1 fruit fly cellular context compared by ENCODE assay signal in the genomic region with DNA sequence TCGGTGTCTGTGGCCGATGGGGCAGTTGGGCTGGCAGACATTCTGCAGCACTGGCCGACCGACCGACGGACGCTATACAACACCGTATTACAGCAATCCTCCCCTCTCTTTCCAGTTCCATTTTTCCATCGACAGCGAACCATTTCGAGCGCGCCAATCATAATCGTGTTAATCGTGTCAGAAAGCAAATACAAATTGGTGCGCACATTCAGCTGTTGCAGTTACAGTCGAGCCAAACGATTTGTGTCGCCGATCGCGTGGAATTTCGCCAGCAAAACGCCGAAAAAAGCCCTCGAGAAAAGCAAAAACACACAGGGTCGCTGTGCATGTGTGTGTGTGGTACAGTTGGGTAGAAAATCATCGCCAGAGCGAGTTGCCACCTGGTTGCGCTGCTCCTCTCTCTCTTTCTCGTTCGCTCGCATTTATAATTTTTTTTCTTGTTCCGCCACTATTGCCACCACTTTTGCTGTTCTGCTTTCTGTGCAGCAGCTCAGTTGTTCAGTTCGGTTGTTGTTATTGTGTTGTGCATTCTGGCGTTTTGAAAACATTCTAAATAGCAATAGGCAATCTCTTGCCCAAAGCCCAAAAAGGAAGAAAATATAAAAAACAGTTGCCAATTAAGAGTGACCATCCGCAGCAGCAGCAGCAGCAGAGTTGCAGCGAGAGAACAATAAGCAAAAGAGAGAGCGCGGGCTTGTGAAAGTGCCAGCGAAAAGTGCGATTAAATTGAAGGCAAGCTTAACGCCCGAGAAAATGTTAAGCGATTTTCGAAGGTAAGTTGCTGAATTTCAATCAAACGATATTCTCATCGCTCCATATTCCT.
TF ChIP-seq lines count a peak whose summit lies in the region.

A gene (plus strand): TSS at position 104 of the 823 bp plus-strand sequence.

TF ChIP-seq in whole organism, embryonic, 481 proteins besides CTCF, POLR2A, EP300 and RAD21 (continued from another document and continues in another):
- no peak for TF ChIP-seq CG9609 (GFP tag; optimal IDR thresholded peaks at IDR 0.05; lab: Kevin White, UChicago)
- TF ChIP-seq yki (optimal IDR thresholded peaks at IDR 0.05; lab: Kevin White, UChicago), result no peak
- no peak for TF ChIP-seq CG4360 (GFP tag; IDR thresholded peaks at IDR 0.05; lab: Robert Waterston, UW)
- peak; percentile 48 for TF ChIP-seq Sin3A (optimal IDR thresholded peaks at IDR 0.05; lab: Kevin White, UChicago)
- no peak for TF ChIP-seq gt (GFP tag; IDR thresholded peaks at IDR 0.05; lab: Robert Waterston, UW)
- TF ChIP-seq CG10147 (GFP tag; optimal IDR thresholded peaks at IDR 0.05; lab: Kevin White, UChicago), result no peak
- peak; percentile 1 for TF ChIP-seq CG1603 (tag; optimal IDR thresholded peaks at IDR 0.05; lab: Kevin White, UChicago)
- TF ChIP-seq CG34422 (GFP tag; IDR thresholded peaks at IDR 0.05; lab: Robert Waterston, UW), result no peak
- TF ChIP-seq ham (GFP tag; IDR thresholded peaks at IDR 0.05; lab: Robert Waterston, UW), result no peak
- TF ChIP-seq CG1233 (GFP tag; optimal IDR thresholded peaks at IDR 0.05; lab: Kevin White, UChicago), result no peak
- TF ChIP-seq Side (GFP tag; optimal IDR thresholded peaks at IDR 0.05; lab: Kevin White, UChicago), result no peak
- TF ChIP-seq Bdp1 (GFP tag; optimal IDR thresholded peaks at IDR 0.05; lab: Kevin White, UChicago), result no peak
- TF ChIP-seq E2f1 (GFP tag; IDR thresholded peaks at IDR 0.05; lab: Robert Waterston, UW), result no peak
- TF ChIP-seq CG12219 (GFP tag; optimal IDR thresholded peaks at IDR 0.05; lab: Kevin White, UChicago), result no peak
- no peak for TF ChIP-seq Hmx (GFP tag; optimal IDR thresholded peaks at IDR 0.05; lab: Kevin White, UChicago)
- TF ChIP-seq seq (GFP tag; IDR thresholded peaks at IDR 0.05; lab: Robert Waterston, UW), result 0 out of 2 replicates have a peak, but pooled peaks have one; percentile 9
- TF ChIP-seq Pdp1 (GFP tag; optimal IDR thresholded peaks at IDR 0.05; lab: Kevin White, UChicago), result no peak
- no peak for TF ChIP-seq CG10274 (GFP tag; optimal IDR thresholded peaks at IDR 0.05; lab: Kevin White, UChicago)
- no peak for TF ChIP-seq CG11085 (GFP tag; IDR thresholded peaks at IDR 0.05; lab: Robert Waterston, UW)
- peak; percentile 66 for TF ChIP-seq CG32772 (GFP tag; IDR thresholded peaks at IDR 0.05; lab: Robert Waterston, UW)
- no peak for TF ChIP-seq eyg (GFP tag; optimal IDR thresholded peaks at IDR 0.05; lab: Kevin White, UChicago)
- no peak for TF ChIP-seq CG31224 (GFP tag; IDR thresholded peaks at IDR 0.05; lab: Robert Waterston, UW)
- no peak for TF ChIP-seq CG1602 (GFP tag; optimal IDR thresholded peaks at IDR 0.05; lab: Kevin White, UChicago)
- no peak for TF ChIP-seq Poxn (GFP tag; IDR thresholded peaks at IDR 0.05; lab: Robert Waterston, UW)
- TF ChIP-seq Gsc (GFP tag; IDR thresholded peaks at IDR 0.05; lab: Robert Waterston, UW), result no peak
- no peak for TF ChIP-seq B-H1 (GFP tag; IDR thresholded peaks at IDR 0.05; lab: Robert Waterston, UW)
- no peak for TF ChIP-seq CG11093 (GFP tag; IDR thresholded peaks at IDR 0.05; lab: Robert Waterston, UW)
- no peak for TF ChIP-seq Eip74EF (GFP tag; optimal IDR thresholded peaks at IDR 0.05; lab: Kevin White, UChicago)
- no peak for TF ChIP-seq Elba2 (GFP tag; optimal IDR thresholded peaks at IDR 0.05; lab: Kevin White, UChicago)
- TF ChIP-seq Rfx (GFP tag; IDR thresholded peaks at IDR 0.05; lab: Robert Waterston, UW), result peak; percentile 38; the same call in 1 of the 2 replicates
- TF ChIP-seq tgo (GFP tag; IDR thresholded peaks at IDR 0.05; lab: Robert Waterston, UW), result no peak
- TF ChIP-seq CG11560 (tag; IDR thresholded peaks at IDR 0.05; lab: Robert Waterston, UW), result no peak
- TF ChIP-seq maf-S (GFP tag; optimal IDR thresholded peaks at IDR 0.05; lab: Kevin White, UChicago), result no peak
- TF ChIP-seq dimm (GFP tag; IDR thresholded peaks at IDR 0.05; lab: Robert Waterston, UW), result no peak
- no peak for TF ChIP-seq emc (GFP tag; optimal IDR thresholded peaks at IDR 0.05; lab: Kevin White, UChicago)
- no peak for TF ChIP-seq CG1024 (GFP tag; IDR thresholded peaks at IDR 0.05; lab: Robert Waterston, UW)
- TF ChIP-seq gcm (GFP tag; optimal IDR thresholded peaks at IDR 0.05; lab: Kevin White, UChicago), result no peak
- no peak for TF ChIP-seq sr (GFP tag; IDR thresholded peaks at IDR 0.05; lab: Robert Waterston, UW)
- no peak for TF ChIP-seq CG10431 (GFP tag; optimal IDR thresholded peaks at IDR 0.05; lab: Kevin White, UChicago)
- TF ChIP-seq CG15601 (tag; optimal IDR thresholded peaks at IDR 0.05; lab: Kevin White, UChicago), result no peak
- TF ChIP-seq lab (GFP tag; optimal IDR thresholded peaks at IDR 0.05; lab: Kevin White, UChicago), result peak; percentile 50
- TF ChIP-seq crol (GFP tag; IDR thresholded peaks at IDR 0.05; lab: Robert Waterston, UW), result peak; percentile 63
- TF ChIP-seq CG15011 (GFP tag; optimal IDR thresholded peaks at IDR 0.05; lab: Kevin White, UChicago), result no peak
- TF ChIP-seq Med (GFP tag; lab: Kevin White, UChicago), result peak; percentile 80
- TF ChIP-seq lov (optimal IDR thresholded peaks at IDR 0.05; lab: Kevin White, UChicago), result no peak
- TF ChIP-seq lov (GFP tag; IDR thresholded peaks at IDR 0.05; lab: Robert Waterston, UW), result no peak
- TF ChIP-seq Optix (GFP tag; IDR thresholded peaks at IDR 0.05; lab: Robert Waterston, UW), result no peak
- TF ChIP-seq CG9876 (GFP tag; optimal IDR thresholded peaks at IDR 0.05; lab: Kevin White, UChicago), result no peak
- no peak for TF ChIP-seq CG13775 (GFP tag; optimal IDR thresholded peaks at IDR 0.05; lab: Kevin White, UChicago)
- TF ChIP-seq Hmr (GFP tag; optimal IDR thresholded peaks at IDR 0.05; lab: Kevin White, UChicago), result peak; percentile 55
- TF ChIP-seq CG10462 (GFP tag; optimal IDR thresholded peaks at IDR 0.05; lab: Kevin White, UChicago), result no peak
- TF ChIP-seq corto (GFP tag; optimal IDR thresholded peaks at IDR 0.05; lab: Kevin White, UChicago), result no peak
- no peak for TF ChIP-seq CG5180 (GFP tag; optimal IDR thresholded peaks at IDR 0.05; lab: Kevin White, UChicago)
- TF ChIP-seq gro (GFP tag; optimal IDR thresholded peaks at IDR 0.05; lab: Kevin White, UChicago), result no peak
- 0 out of 2 replicates have a peak, but pooled peaks have one; percentile 26 for TF ChIP-seq sna (GFP tag; IDR thresholded peaks at IDR 0.05; lab: Robert Waterston, UW; ENCODE audit: partially characterized antibody)
- no peak for TF ChIP-seq CG10209 (GFP tag; optimal IDR thresholded peaks at IDR 0.05; lab: Kevin White, UChicago)
- TF ChIP-seq CG11504 (tag; optimal IDR thresholded peaks at IDR 0.05; lab: Kevin White, UChicago), result no peak
- TF ChIP-seq her (GFP tag; optimal IDR thresholded peaks at IDR 0.05; lab: Kevin White, UChicago), result no peak
- no peak for TF ChIP-seq pan (optimal IDR thresholded peaks at IDR 0.05; lab: Kevin White, UChicago)
- TF ChIP-seq pan (GFP tag; optimal IDR thresholded peaks at IDR 0.05 in 1 of 2, IDR thresholded peaks at IDR 0.05 in 1 of 2), result no peak
- no peak for TF ChIP-seq gce (GFP tag; IDR thresholded peaks at IDR 0.05; lab: Robert Waterston, UW)
- TF ChIP-seq Fer1 (GFP tag; optimal IDR thresholded peaks at IDR 0.05; lab: Kevin White, UChicago), result peak; percentile 19
- TF ChIP-seq CG31441 (GFP tag; IDR thresholded peaks at IDR 0.05; lab: Robert Waterston, UW), result no peak
- no peak for TF ChIP-seq CG30403 (GFP tag; optimal IDR thresholded peaks at IDR 0.05; lab: Kevin White, UChicago)
- no peak for TF ChIP-seq slp2 (GFP tag; optimal IDR thresholded peaks at IDR 0.05; lab: Kevin White, UChicago)
- 0 out of 2 replicates have a peak, but pooled peaks have one; percentile 6 for TF ChIP-seq Drgx (GFP tag; IDR thresholded peaks at IDR 0.05; lab: Robert Waterston, UW)
- no peak for TF ChIP-seq h (optimal IDR thresholded peaks at IDR 0.05; lab: Kevin White, UChicago)
- TF ChIP-seq bowl (GFP tag; IDR thresholded peaks at IDR 0.05; lab: Robert Waterston, UW), result no peak
- no peak for TF ChIP-seq Gug (GFP tag; IDR thresholded peaks at IDR 0.05; lab: Robert Waterston, UW)
- TF ChIP-seq CG32532 (GFP tag; IDR thresholded peaks at IDR 0.05; lab: Robert Waterston, UW), result no peak; the same call in 1 of the 2 replicates
- no peak for TF ChIP-seq gsb (GFP tag; IDR thresholded peaks at IDR 0.05; lab: Robert Waterston, UW)
- no peak for TF ChIP-seq CG4854 (GFP tag; optimal IDR thresholded peaks at IDR 0.05; lab: Kevin White, UChicago)
- TF ChIP-seq Ada2b (GFP tag; IDR thresholded peaks at IDR 0.05; lab: Robert Waterston, UW), result no peak
- TF ChIP-seq Mes4 (GFP tag; optimal IDR thresholded peaks at IDR 0.05; lab: Kevin White, UChicago), result no peak
- no peak for TF ChIP-seq stwl (tag; optimal IDR thresholded peaks at IDR 0.05; lab: Kevin White, UChicago)
- TF ChIP-seq nerfin-2 (GFP tag; IDR thresholded peaks at IDR 0.05; lab: Robert Waterston, UW; ENCODE audit: partially characterized antibody), result no peak
- peak; percentile 8 for TF ChIP-seq Dp (GFP tag; optimal IDR thresholded peaks at IDR 0.05; lab: Kevin White, UChicago)
- no peak for TF ChIP-seq kay (GFP tag; optimal IDR thresholded peaks at IDR 0.05; lab: Kevin White, UChicago)
- no peak for TF ChIP-seq CG6654 (GFP tag; optimal IDR thresholded peaks at IDR 0.05; lab: Kevin White, UChicago)
- no peak for TF ChIP-seq CG17186 (GFP tag; optimal IDR thresholded peaks at IDR 0.05; lab: Kevin White, UChicago)
- TF ChIP-seq CG3838 (GFP tag; optimal IDR thresholded peaks at IDR 0.05; lab: Kevin White, UChicago), result no peak
- no peak for TF ChIP-seq Bteb2 (GFP tag; optimal IDR thresholded peaks at IDR 0.05; lab: Kevin White, UChicago)
- TF ChIP-seq CG12391 (tag; optimal IDR thresholded peaks at IDR 0.05; lab: Kevin White, UChicago), result no peak
- no peak for TF ChIP-seq Dip2 (GFP tag; IDR thresholded peaks at IDR 0.05; lab: Robert Waterston, UW)
- no peak for TF ChIP-seq CG9727 (GFP tag; optimal IDR thresholded peaks at IDR 0.05; lab: Kevin White, UChicago)
- TF ChIP-seq CG4424 (GFP tag; optimal IDR thresholded peaks at IDR 0.05; lab: Kevin White, UChicago), result no peak
- no peak for TF ChIP-seq Ssrp (tag; optimal IDR thresholded peaks at IDR 0.05; lab: Kevin White, UChicago)
- no peak for TF ChIP-seq ro (GFP tag; IDR thresholded peaks at IDR 0.05; lab: Robert Waterston, UW)
- TF ChIP-seq tio (GFP tag; optimal IDR thresholded peaks at IDR 0.05; lab: Kevin White, UChicago), result no peak
- TF ChIP-seq Rx (GFP tag; IDR thresholded peaks at IDR 0.05; lab: Robert Waterston, UW), result no peak
- TF ChIP-seq pros (GFP tag; optimal IDR thresholded peaks at IDR 0.05; lab: Kevin White, UChicago), result no peak
- TF ChIP-seq gem (tag; optimal IDR thresholded peaks at IDR 0.05; lab: Kevin White, UChicago), result no peak
- TF ChIP-seq nom (GFP tag; optimal IDR thresholded peaks at IDR 0.05; lab: Kevin White, UChicago), result peak; percentile 32
- no peak for TF ChIP-seq CG4707 (GFP tag; optimal IDR thresholded peaks at IDR 0.05; lab: Kevin White, UChicago)
- peak; percentile 50; the same call in 1 of the 2 replicates for TF ChIP-seq wdn (GFP tag; IDR thresholded peaks at IDR 0.05; lab: Robert Waterston, UW)
- TF ChIP-seq knrl (GFP tag; IDR thresholded peaks at IDR 0.05; lab: Robert Waterston, UW; ENCODE audit: partially characterized antibody), result no peak
- no peak for TF ChIP-seq crp (GFP tag; optimal IDR thresholded peaks at IDR 0.05; lab: Kevin White, UChicago)
- no peak for TF ChIP-seq sens-2 (GFP tag; IDR thresholded peaks at IDR 0.05; lab: Robert Waterston, UW)
- TF ChIP-seq BEAF-32 (GFP tag; optimal IDR thresholded peaks at IDR 0.05; lab: Kevin White, UChicago), result peak; percentile 46
- TF ChIP-seq fd64A (GFP tag; optimal IDR thresholded peaks at IDR 0.05; lab: Kevin White, UChicago), result no peak
- TF ChIP-seq CG18764 (GFP tag; optimal IDR thresholded peaks at IDR 0.05; lab: Kevin White, UChicago), result no peak
- no peak for TF ChIP-seq CG13123 (GFP tag; optimal IDR thresholded peaks at IDR 0.05; lab: Kevin White, UChicago)
- no peak for TF ChIP-seq en (GFP tag; optimal IDR thresholded peaks at IDR 0.05; lab: Kevin White, UChicago)
- TF ChIP-seq so (GFP tag; IDR thresholded peaks at IDR 0.05; lab: Robert Waterston, UW), result no peak
- no peak for TF ChIP-seq Atf6 (GFP tag; IDR thresholded peaks at IDR 0.05; lab: Robert Waterston, UW)
- TF ChIP-seq CG6765 (GFP tag; optimal IDR thresholded peaks at IDR 0.05; lab: Kevin White, UChicago), result no peak
- TF ChIP-seq pnt (GFP tag; optimal IDR thresholded peaks at IDR 0.05; lab: Kevin White, UChicago), result no peak
- no peak for TF ChIP-seq gsb-n (tag; optimal IDR thresholded peaks at IDR 0.05; lab: Kevin White, UChicago)
- peak; percentile 41 for TF ChIP-seq sob (GFP tag; IDR thresholded peaks at IDR 0.05; lab: Robert Waterston, UW)
- TF ChIP-seq Nf-YC (tag; optimal IDR thresholded peaks at IDR 0.05; lab: Kevin White, UChicago), result peak; percentile 34
- peak in 1 of 2 experiments; percentile 9 for TF ChIP-seq chif (GFP tag; optimal IDR thresholded peaks at IDR 0.05; lab: Kevin White, UChicago)
- no peak for TF ChIP-seq bigmax (GFP tag; optimal IDR thresholded peaks at IDR 0.05; lab: Kevin White, UChicago)
- TF ChIP-seq CG8924 (tag; optimal IDR thresholded peaks at IDR 0.05; lab: Kevin White, UChicago), result no peak
- TF ChIP-seq CG11456 (GFP tag; IDR thresholded peaks at IDR 0.05; lab: Robert Waterston, UW), result peak; percentile 39; the same call in 1 of the 3 replicates
- TF ChIP-seq CG8290 (GFP tag; optimal IDR thresholded peaks at IDR 0.05; lab: Kevin White, UChicago), result no peak
- TF ChIP-seq CG8290 (tag; optimal IDR thresholded peaks at IDR 0.05; lab: Kevin White, UChicago), result peak in 1 of 2 experiments; percentile 76
- no peak for TF ChIP-seq TFAM (GFP tag; optimal IDR thresholded peaks at IDR 0.05; lab: Kevin White, UChicago)
- TF ChIP-seq CG6175 (GFP tag; IDR thresholded peaks at IDR 0.05; lab: Robert Waterston, UW), result no peak; the same call in 2 of the 3 replicates
- TF ChIP-seq fd3F (GFP tag; optimal IDR thresholded peaks at IDR 0.05; lab: Kevin White, UChicago), result no peak
- no peak for TF ChIP-seq CG9797 (GFP tag; optimal IDR thresholded peaks at IDR 0.05; lab: Kevin White, UChicago)
- TF ChIP-seq ab (GFP tag; optimal IDR thresholded peaks at IDR 0.05; lab: Kevin White, UChicago), result no peak
- no peak for TF ChIP-seq CG8478 (optimal IDR thresholded peaks at IDR 0.05; lab: Kevin White, UChicago)
- no peak for TF ChIP-seq Xbp1 (GFP tag; optimal IDR thresholded peaks at IDR 0.05; lab: Kevin White, UChicago)
- no peak for TF ChIP-seq Dbx (GFP tag; IDR thresholded peaks at IDR 0.05; lab: Robert Waterston, UW)
- no peak for TF ChIP-seq CG9817 (tag; optimal IDR thresholded peaks at IDR 0.05; lab: Kevin White, UChicago)
- TF ChIP-seq tx (GFP tag; optimal IDR thresholded peaks at IDR 0.05; lab: Kevin White, UChicago), result peak; percentile 3
- TF ChIP-seq YL-1 (GFP tag; optimal IDR thresholded peaks at IDR 0.05; lab: Kevin White, UChicago), result peak; percentile 71
- TF ChIP-seq Dad (GFP tag; optimal IDR thresholded peaks at IDR 0.05; lab: Kevin White, UChicago), result no peak
